Worm (Caenorhabditis elegans): ENCODE data around the gene pap-2.

DNA sequence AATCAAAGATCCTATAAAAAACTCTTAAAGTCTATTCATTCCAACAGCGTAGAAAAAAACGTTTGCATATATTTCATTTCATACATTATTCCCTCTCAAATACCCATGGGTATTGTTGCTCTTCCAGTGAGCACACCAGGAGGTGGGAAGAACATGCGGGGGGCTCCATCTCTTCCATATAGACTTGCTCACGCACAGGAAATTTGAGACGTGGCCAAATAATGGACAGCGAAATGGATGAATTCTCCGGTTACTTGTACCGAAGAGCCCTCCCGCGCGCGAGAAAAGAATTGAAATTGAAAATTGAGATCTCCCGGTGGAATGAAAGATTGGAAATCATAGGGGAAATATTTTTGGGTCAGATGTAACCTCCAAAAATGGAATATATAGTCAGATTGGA is 31.6 kb downstream of the pap-2 start:
- TF ChIP-seq R02D3.7 (tag; optimal IDR thresholded peaks at IDR 0.05) (no peak), ceh-82 (tag; optimal IDR thresholded peaks at IDR 0.05) (no peak), nhr-11 (tag; optimal IDR thresholded peaks at IDR 0.05) (no peak), nfya-1 (tag; optimal IDR thresholded peaks at IDR 0.05; ENCODE audit: insufficient read depth) (no peak), lin-15B (tag; optimal IDR thresholded peaks at IDR 0.05) (no peak), nhr-28 (tag; optimal IDR thresholded peaks at IDR 0.05) (no peak), sea-2 (GFP tag; optimal IDR thresholded peaks at IDR 0.05) (no peak), pqm-1 (tag; optimal IDR thresholded peaks at IDR 0.05) (no peak), nhr-25 (tag; optimal IDR thresholded peaks at IDR 0.05) (no peak), snpc-4 (tag; optimal IDR thresholded peaks at IDR 0.05) (no peak), skn-1 (tag; optimal IDR thresholded peaks at IDR 0.05) (no peak), lin-39 (tag; optimal IDR thresholded peaks at IDR 0.05) (no peak), aly-2 (tag; optimal IDR thresholded peaks at IDR 0.05) (no peak)

Measured in whole organism, L3 larva.